Fruit fly (Drosophila melanogaster) whole organism, wandering third instar larva: ENCODE measurements around the gene qm.

Source experiments
- N ChIP-seq: fragments of >200 bp; optimal IDR thresholded peaks from 2 replicates; lab custom pipeline; 2018; ENCODE audit warnings: missing biosample characterization, missing external identifiers, missing genetic modification characterization
- brk ChIP-seq: fragments of 200-800 bp; sonication (Bioruptor generic); optimal IDR thresholded peaks from 2 replicates; lab custom pipeline; 2016; ENCODE audit warnings: missing biosample characterization, mild to moderate bottlenecking, missing genetic modification characterization
- dl ChIP-seq, 2 experiments: fragments of 175-275, 200-275 bp in 1 of 2; fragments of 200-275 bp in 1 of 2; sonication (Bioruptor generic); optimal IDR thresholded peaks; lab custom pipeline; 2018; ENCODE audit warnings: mild to moderate bottlenecking in 2 of 2, missing biosample characterization in 2 of 2, missing genetic modification characterization in 2 of 2, moderate library complexity in 2 of 2; ENCODE audit not compliant: partially characterized antibody in 2 of 2, insufficient read depth in 1 of 2
- ey ChIP-seq: fragments of 200-800 bp; sonication (Bioruptor generic); optimal IDR thresholded peaks from 2 replicates; lab custom pipeline; 2016; ENCODE audit warnings: missing biosample characterization, missing genetic modification characterization
- fru ChIP-seq: fragments of 200-800 bp; sonication (Bioruptor generic); optimal IDR thresholded peaks from 3 replicates; lab custom pipeline; 2016; ENCODE audit warnings: missing biosample characterization, mild to moderate bottlenecking, missing genetic modification characterization
- h ChIP-seq: fragments of 200-800 bp; sonication (Bioruptor generic); optimal IDR thresholded peaks from 3 replicates; lab custom pipeline; 2016; ENCODE audit warnings: missing biosample characterization, mild to moderate bottlenecking, missing genetic modification characterization
- pan ChIP-seq: fragments of >200 bp; optimal IDR thresholded peaks from 2 replicates; lab custom pipeline; 2017
- sage ChIP-seq: fragments of 200-800 bp; sonication (Bioruptor generic); optimal IDR thresholded peaks from 2 replicates; lab custom pipeline; 2016; ENCODE audit warnings: missing biosample characterization, mild to moderate bottlenecking, missing genetic modification characterization
- tai ChIP-seq: sonication (Bioruptor generic); optimal IDR thresholded peaks from 2 replicates; lab custom pipeline; 2016; ENCODE audit warnings: missing biosample characterization, missing genetic modification characterization
- usp ChIP-seq: fragments of >200 bp; optimal IDR thresholded peaks from 2 replicates; lab custom pipeline; 2017; ENCODE audit warnings: missing biosample characterization, missing genetic modification characterization

dm6 chr3L:7338786-7339185 lies 9.3 kb upstream of the qm start:
- no peak for TF ChIP-seq usp
- TF ChIP-seq fru (GFP tag; lab: Kevin White, UChicago), result no peak
- TF ChIP-seq dl (GFP tag; optimal IDR thresholded peaks at IDR 0.05; lab: Kevin White, UChicago; ENCODE audit: insufficient read depth in 1 of 2, partially characterized antibody in 2 of 2), result no peak
- no peak for TF ChIP-seq ey
- TF ChIP-seq tai (GFP tag; lab: Kevin White, UChicago), result no peak
- no peak for TF ChIP-seq h (GFP tag; lab: Kevin White, UChicago)
- TF ChIP-seq sage (GFP tag; lab: Kevin White, UChicago), result no peak
- TF ChIP-seq N (GFP tag; lab: Kevin White, UChicago), result no peak
- no peak for TF ChIP-seq brk (GFP tag; lab: Kevin White, UChicago)
- no peak for TF ChIP-seq pan (lab: Kevin White, UChicago)
